Worm (Caenorhabditis elegans): Measurements from ENCODE around the gene C50D2.1.

The C50D2.1 gene

ce11 chrII:146933-147332 lies 35.6 kb downstream of the C50D2.1 start, which contains the start of gene T25D3.4:
Gene T25D3.4, plus strand, starts transcription at chrII:147233.
- no peak for TF ChIP-seq unc-62 (GFP tag; optimal IDR thresholded peaks at IDR 0.05)

- TF ChIP-seq unc-62 (GFP tag; optimal IDR thresholded peaks at IDR 0.05) = no peak
Observed at ce11 chrII:151495-151894, 40.1 kb downstream of the C50D2.1 start.

ce11 chrII:152283-152682 lies 40.9 kb downstream of the C50D2.1 start, which contains the start of gene T25D3.3:
Gene T25D3.3, plus strand, starts transcription at chrII:152583.
- TF ChIP-seq unc-62 (GFP tag; optimal IDR thresholded peaks at IDR 0.05) = no peak

- TF ChIP-seq unc-62 (GFP tag; optimal IDR thresholded peaks at IDR 0.05) = no peak
Observed at ce11 chrII:155904-156303, 44.5 kb downstream of the C50D2.1 start, which contains the start of gene mrpl-28. Gene mrpl-28, minus strand, starts transcription at chrII:156009.

- no peak for TF ChIP-seq unc-62 (GFP tag; optimal IDR thresholded peaks at IDR 0.05)
Observed at ce11 chrII:156999-157499, 45.7 kb downstream of the C50D2.1 start.

- no peak for TF ChIP-seq unc-62 (GFP tag; optimal IDR thresholded peaks at IDR 0.05)
Observed at ce11 chrII:158004-158731, 46.8 kb downstream of the C50D2.1 start.

ce11 chrII:159294-159922 lies 48.0 kb downstream of the C50D2.1 start:
- TF ChIP-seq unc-62 (GFP tag; optimal IDR thresholded peaks at IDR 0.05) = no peak

ce11 chrII:160561-161123 lies 49.3 kb downstream of the C50D2.1 start:
- TF ChIP-seq unc-62 (GFP tag; optimal IDR thresholded peaks at IDR 0.05) = no peak

ce11 chrII:161275-161674 lies 49.9 kb downstream of the C50D2.1 start:
- TF ChIP-seq unc-62 (GFP tag; optimal IDR thresholded peaks at IDR 0.05) = no peak

ce11 chrII:162182-162581 lies 50.8 kb downstream of the C50D2.1 start, which contains the start of gene etr-1:
Gene etr-1, plus strand, starts transcription at chrII:162374.
- no peak for TF ChIP-seq unc-62 (GFP tag; optimal IDR thresholded peaks at IDR 0.05)

- no peak for TF ChIP-seq unc-62 (GFP tag; optimal IDR thresholded peaks at IDR 0.05)
Observed at ce11 chrII:163229-163628, 51.9 kb downstream of the C50D2.1 start.

All from whole organism, dauer.